Fruit fly (Drosophila melanogaster) whole organism, adult: ENCODE data around the gene HDAC11.
A peak's percentile ranks its signal among the peaks of the same experiment; 100 is the strongest.

Source experiments
- CG11617 ChIP-seq: fragments of 200-800 bp; sonication (Bioruptor generic); optimal IDR thresholded peaks from 2 replicates; lab custom pipeline; 2017; ENCODE audit warnings: mild to moderate bottlenecking, missing biosample characterization, missing genetic modification reagents, missing genetic modification characterization
- CG12768 ChIP-seq: fragments of 200-800 bp; sonication (Bioruptor generic); optimal IDR thresholded peaks from 2 replicates; lab custom pipeline; 2017; ENCODE audit warnings: missing biosample characterization, missing genetic modification characterization, mild to moderate bottlenecking, moderate library complexity, missing genetic modification reagents
- CG14711 ChIP-seq: fragments of 200-800 bp; sonication (Bioruptor generic); optimal IDR thresholded peaks from 2 replicates; lab custom pipeline; 2018; ENCODE audit warnings: missing biosample characterization, mild to moderate bottlenecking, missing genetic modification characterization, moderate library complexity
- CG1620 ChIP-seq: fragments of 200-800 bp; sonication (Bioruptor generic); optimal IDR thresholded peaks from 2 replicates; lab custom pipeline; 2016; ENCODE audit warnings: missing biosample characterization, missing genetic modification characterization
- CG33017 ChIP-seq: fragments of 200-800 bp; sonication (Bioruptor generic); optimal IDR thresholded peaks from 2 replicates; lab custom pipeline; 2018; ENCODE audit warnings: missing biosample characterization, mild to moderate bottlenecking, missing genetic modification characterization, moderate library complexity
- CG5204 ChIP-seq: fragments of 200-800 bp; sonication (Bioruptor generic); optimal IDR thresholded peaks from 2 replicates; lab custom pipeline; 2016; ENCODE audit warnings: missing biosample characterization, missing genetic modification characterization
- CG7045 ChIP-seq: fragments of 200-800 bp; sonication (Bioruptor generic); optimal IDR thresholded peaks from 2 replicates; lab custom pipeline; 2017; ENCODE audit warnings: missing biosample characterization, mild to moderate bottlenecking, missing genetic modification characterization
- Crg-1 ChIP-seq: fragments of 200-800 bp; sonication (Bioruptor generic); optimal IDR thresholded peaks from 2 replicates; lab custom pipeline; 2016; ENCODE audit warnings: missing biosample characterization, missing genetic modification characterization
- Hr96 ChIP-seq: fragments of 200-800 bp; sonication (Bioruptor generic); optimal IDR thresholded peaks from 2 replicates; lab custom pipeline; 2016; ENCODE audit warnings: missing biosample characterization, missing genetic modification characterization
- Mnt ChIP-seq: fragments of 200-800 bp; sonication (Bioruptor generic); optimal IDR thresholded peaks from 2 replicates; lab custom pipeline; 2016; ENCODE audit warnings: missing biosample characterization, mild to moderate bottlenecking, missing genetic modification characterization
- bab1 ChIP-seq: fragments of 200-800 bp; sonication (Bioruptor generic); optimal IDR thresholded peaks from 3 replicates; lab custom pipeline; 2019; ENCODE audit warnings: missing biosample characterization, mild to moderate bottlenecking, missing genetic modification characterization, moderate library complexity
- cic ChIP-seq: fragments of 200-800 bp; sonication (Bioruptor generic); optimal IDR thresholded peaks from 2 replicates; lab custom pipeline; 2017; ENCODE audit warnings: missing biosample characterization, mild to moderate bottlenecking, missing genetic modification characterization, moderate library complexity
- cnc ChIP-seq, 2 experiments: fragments of >200 bp; optimal IDR thresholded peaks; 2 replicates each; lab custom pipeline; 2017
- kay ChIP-seq: fragments of 200-800 bp; sonication (Bioruptor generic); peaks from one replicate; lab custom pipeline; 2016; ENCODE audit warnings: missing biosample characterization, missing genetic modification characterization, borderline replicate concordance
- ovo ChIP-seq: fragments of 200-800 bp; sonication (Bioruptor generic); optimal IDR thresholded peaks from 2 replicates; lab custom pipeline; 2016; ENCODE audit warnings: missing biosample characterization, missing genetic modification characterization
- pad ChIP-seq: fragments of 200-800 bp; sonication (Bioruptor generic); optimal IDR thresholded peaks from 3 replicates; lab custom pipeline; 2017; ENCODE audit warnings: missing biosample characterization, missing genetic modification characterization, mild to moderate bottlenecking, moderate library complexity, missing genetic modification reagents
- tj ChIP-seq: fragments of 200-800 bp; sonication (Bioruptor generic); optimal IDR thresholded peaks from 3 replicates; lab custom pipeline; 2017; ENCODE audit warnings: missing biosample characterization, mild to moderate bottlenecking, missing genetic modification characterization, moderate library complexity
- toe ChIP-seq: fragments of 200-800 bp; sonication (Bioruptor generic); optimal IDR thresholded peaks from 2 replicates; lab custom pipeline; 2016; ENCODE audit warnings: missing biosample characterization, missing genetic modification characterization

HDAC11 gene

dm6 chr3R:24856143-24856542, at the start of gene HDAC11:
TSS of gene HDAC11 (minus strand) at chr3R:24856243.
- TF ChIP-seq CG7045 (GFP tag; lab: Kevin White, UChicago) = no peak
- no peak for TF ChIP-seq CG33017
- no peak for TF ChIP-seq kay
- no peak for TF ChIP-seq CG1620 (GFP tag; lab: Kevin White, UChicago)
- no peak for TF ChIP-seq CG12768 (GFP tag; lab: Kevin White, UChicago)
- TF ChIP-seq Crg-1 = no peak
- TF ChIP-seq cic (GFP tag; lab: Kevin White, UChicago) = no peak
- no peak for TF ChIP-seq ovo (GFP tag; lab: Kevin White, UChicago)
- no peak for TF ChIP-seq CG11617 (GFP tag; lab: Kevin White, UChicago)
- TF ChIP-seq CG14711 (tag; lab: Kevin White, UChicago) = no peak
- TF ChIP-seq tj (GFP tag; lab: Kevin White, UChicago) = no peak
- TF ChIP-seq CG5204 (GFP tag; lab: Kevin White, UChicago) = no peak
- TF ChIP-seq bab1 = no peak
- no peak for TF ChIP-seq pad
- no peak for TF ChIP-seq toe (GFP tag; lab: Kevin White, UChicago)
- TF ChIP-seq Hr96 (GFP tag; lab: Kevin White, UChicago) = no peak

DNA sequence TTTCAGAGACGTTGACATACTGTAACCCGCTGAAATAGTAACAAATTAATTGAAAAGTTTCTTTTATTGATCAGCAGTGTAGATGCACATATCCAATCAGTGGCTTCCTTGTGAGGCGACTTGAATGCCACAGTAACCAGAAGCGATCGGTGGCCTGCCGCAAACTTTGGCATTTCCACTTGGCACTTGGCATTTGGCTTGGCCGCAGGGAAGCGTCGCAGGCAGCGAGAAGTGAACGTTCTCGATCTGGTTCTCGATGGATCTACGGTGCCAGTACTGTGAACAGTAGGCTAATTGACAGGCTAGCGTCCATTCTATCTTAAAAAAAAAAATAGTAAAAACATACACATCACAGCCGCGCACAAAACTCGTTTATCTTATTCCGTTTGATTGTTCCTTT, 44.8 kb upstream of the HDAC11 start, which contains the start of gene CG10845:
Gene CG10845, plus strand, starts transcription at position 301 of the 400 bp plus-strand sequence.
- TF ChIP-seq Mnt (GFP tag; lab: Kevin White, UChicago) (no peak), Crg-1 (no peak)

dm6 chr3R:24894419-24895206, 38.6 kb upstream of the HDAC11 start, which contains the start of the genes CG31121 and CG11069:
TSS of gene CG31121 (minus strand) at chr3R:24894605.
TSS of gene CG11069 (plus strand) at chr3R:24894742.
- TF ChIP-seq bab1 = no peak
- peak; percentile 18 for TF ChIP-seq tj (GFP tag; lab: Kevin White, UChicago)

dm6 chr3R:24893320-24893955, 37.4 kb upstream of the HDAC11 start:
- TF ChIP-seq CG11617 (GFP tag; lab: Kevin White, UChicago) (no peak), toe (GFP tag; lab: Kevin White, UChicago) (no peak), ovo (GFP tag; lab: Kevin White, UChicago) (no peak), Hr96 (GFP tag; lab: Kevin White, UChicago) (no peak), cic (GFP tag; lab: Kevin White, UChicago) (no peak), Mnt (GFP tag; lab: Kevin White, UChicago) (no peak)

- TF ChIP-seq ovo (GFP tag; lab: Kevin White, UChicago) (no peak), Mnt (GFP tag; lab: Kevin White, UChicago) (no peak), cnc (optimal IDR thresholded peaks at IDR 0.05; lab: Kevin White, UChicago) (no peak), bab1 (no peak), cic (GFP tag; lab: Kevin White, UChicago) (no peak), CG33017 (no peak), CG7045 (GFP tag; lab: Kevin White, UChicago) (no peak), CG14711 (tag; lab: Kevin White, UChicago) (no peak)
Measured at dm6 chr3R:24890919-24891318, 34.9 kb upstream of the HDAC11 start.

DNA sequence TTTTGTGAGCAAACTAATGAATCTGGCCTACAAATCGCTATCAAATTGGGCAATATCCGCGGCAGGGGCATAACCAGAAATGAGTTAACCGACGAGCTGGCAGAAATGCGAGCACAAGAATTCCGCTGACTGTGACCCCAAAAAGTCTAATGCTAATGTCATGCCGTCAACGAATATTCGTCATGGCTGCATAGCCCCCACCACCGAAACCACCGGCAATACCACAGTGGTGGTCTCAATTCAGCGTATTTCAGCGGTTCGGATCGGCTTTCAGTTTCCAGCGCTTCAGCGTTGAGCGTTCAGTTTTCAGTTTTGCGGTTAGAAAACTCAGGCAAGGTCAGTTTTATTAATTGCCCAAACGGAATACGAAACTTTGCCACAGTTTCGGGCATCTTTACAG, 34.2 kb upstream of the HDAC11 start:
- no peak for TF ChIP-seq CG11617 (GFP tag; lab: Kevin White, UChicago)
- peak; percentile 92 for TF ChIP-seq tj (GFP tag; lab: Kevin White, UChicago)
- no peak for TF ChIP-seq CG12768 (GFP tag; lab: Kevin White, UChicago)
- no peak for TF ChIP-seq CG1620 (GFP tag; lab: Kevin White, UChicago)
- no peak for TF ChIP-seq CG7045 (GFP tag; lab: Kevin White, UChicago)
- no peak for TF ChIP-seq pad
- no peak for TF ChIP-seq cic (GFP tag; lab: Kevin White, UChicago)

DNA sequence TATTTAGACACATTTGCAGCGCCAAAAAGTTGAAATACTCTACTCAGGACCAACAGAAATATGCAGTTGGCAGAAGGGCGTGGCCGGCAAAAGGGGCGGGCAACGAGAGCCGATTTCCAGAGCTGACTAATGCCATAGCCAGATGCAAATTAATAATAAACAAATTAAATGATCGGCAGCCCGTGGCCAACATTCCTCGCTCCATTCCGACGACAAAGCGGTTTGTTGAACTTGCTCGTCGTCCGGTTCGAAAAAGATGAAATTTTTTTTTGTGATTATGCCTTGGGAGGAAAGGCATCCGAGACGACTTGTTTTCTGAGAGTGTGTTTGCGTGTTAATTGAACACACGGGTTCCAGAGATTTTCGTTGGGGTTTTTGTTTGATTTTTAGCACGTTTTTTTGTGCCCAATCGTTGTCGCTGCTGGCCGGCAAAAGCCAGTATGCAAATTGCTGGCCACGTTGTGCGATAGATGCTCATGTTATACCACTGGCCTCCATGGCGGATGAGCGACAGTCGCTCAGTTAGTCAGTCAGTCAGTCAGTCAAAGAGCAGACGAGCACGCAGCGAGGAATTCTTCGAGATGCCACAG, 33.4 kb upstream of the HDAC11 start:
- no peak for TF ChIP-seq CG14711 (tag; lab: Kevin White, UChicago)

DNA sequence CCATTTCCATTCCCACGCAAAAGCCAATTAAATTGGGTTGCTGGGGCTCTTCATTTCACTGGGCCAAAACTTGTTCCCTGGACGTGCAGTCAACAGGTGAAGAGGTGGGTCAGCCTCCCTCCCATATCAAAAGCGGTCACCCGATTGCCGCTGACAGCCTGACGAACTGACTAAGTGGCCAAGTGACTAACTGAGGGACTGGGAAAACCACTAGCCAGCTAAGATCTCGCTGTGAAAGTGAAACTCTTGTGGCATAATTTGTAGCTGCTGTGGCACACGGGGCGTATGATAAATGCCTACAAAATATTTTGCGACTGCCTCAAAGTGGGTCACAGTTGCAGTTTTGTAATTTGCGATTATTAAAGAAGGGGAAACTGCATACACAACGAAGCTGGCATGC, 32.4 kb upstream of the HDAC11 start:
- TF ChIP-seq CG5204 (GFP tag; lab: Kevin White, UChicago) = no peak
- no peak for TF ChIP-seq Crg-1
